Worm (Caenorhabditis elegans) whole organism, L4/young adult: Measurements from ENCODE around the gene F26F2.3.

Source experiments
- dao-5 ChIP-seq: sonication (generic microtip); optimal IDR thresholded peaks from 2 replicates; lab custom pipeline; 2016; ENCODE audit warnings: missing genotype, missing genetic modification characterization, moderate library complexity, missing compliant biosample characterization
- him-1 ChIP-seq: sonication (generic microtip); optimal IDR thresholded peaks from 2 replicates; lab custom pipeline; 2016; ENCODE audit warnings: missing genotype, missing genetic modification reagents, missing genetic modification characterization, missing compliant biosample characterization

DNA sequence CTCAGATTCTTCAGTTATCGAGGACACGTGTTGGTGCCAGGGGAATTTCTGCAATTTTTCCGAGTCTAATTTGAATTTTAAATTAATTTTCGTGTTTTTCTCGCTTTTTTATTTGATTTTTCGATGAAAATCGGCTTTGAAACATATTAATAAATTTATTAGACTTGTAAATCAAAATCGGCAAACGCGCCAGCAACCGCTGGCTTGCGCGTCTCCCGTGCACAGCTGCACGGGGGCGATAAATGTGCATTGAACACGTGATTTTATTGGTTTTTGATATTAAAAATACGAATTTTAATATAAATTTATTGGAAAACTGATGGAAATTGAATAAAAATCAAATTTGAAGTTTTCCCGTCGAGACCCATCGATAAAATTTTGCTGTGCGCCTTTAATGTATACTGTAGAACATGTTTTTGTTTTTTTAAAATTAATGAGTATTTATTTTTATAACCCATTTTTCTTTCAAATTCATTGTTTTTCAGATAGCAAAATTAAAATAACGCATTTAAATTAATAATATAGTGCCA lies 14.2 kb upstream of the F26F2.3 start, which contains the start of gene F26F2.7:
- TF ChIP-seq him-1 (peak; percentile 1), dao-5 (tag; lab: Kevin White, UChicago) (no peak)
